Worm (Caenorhabditis elegans) whole organism, L4 larva: ENCODE data around the gene Y41E3.8.

Source experiments
- lir-3 ChIP-seq: sonication (generic microtip); optimal IDR thresholded peaks from 2 replicates; lab custom pipeline; 2016; ENCODE audit warnings: mild to moderate bottlenecking, missing genetic modification characterization, missing compliant biosample characterization
- unc-39 ChIP-seq: sonication (generic microtip); optimal IDR thresholded peaks from 2 replicates; lab custom pipeline; 2017; ENCODE audit warnings: missing biosample characterization, missing genetic modification characterization
- zag-1 ChIP-seq: fragments of 150-350 bp; optimal IDR thresholded peaks from 2 replicates; lab custom pipeline; 2014; ENCODE audit warnings: missing biosample characterization, missing genetic modification characterization

DNA sequence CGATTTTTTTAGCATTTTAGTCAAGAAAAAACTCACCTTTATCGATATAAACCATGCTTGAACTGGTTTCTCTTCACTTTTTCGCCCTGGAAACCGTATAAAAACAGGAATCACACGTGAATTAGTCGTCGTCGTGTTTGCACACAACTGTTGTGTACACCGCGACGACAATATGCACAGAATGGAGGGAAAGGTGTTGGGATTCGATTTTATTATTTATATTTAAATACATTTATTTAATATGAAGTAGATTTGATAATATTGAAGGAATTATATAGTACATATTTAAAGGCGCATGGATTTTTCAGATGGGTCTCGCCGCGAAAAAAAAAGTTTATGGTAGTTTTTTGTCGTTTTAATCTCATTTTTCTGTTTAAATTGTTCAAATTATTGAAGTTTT is at the start of gene Y41E3.8:
- no peak for TF ChIP-seq zag-1 (tag; lab: Kevin White, UChicago)
- TF ChIP-seq unc-39 (tag; lab: Kevin White, UChicago): no peak
- no peak for TF ChIP-seq lir-3 (tag; lab: Kevin White, UChicago)
